Worm (Caenorhabditis elegans) whole organism, L3 larva: ENCODE data around the gene srg-62.

ENCODE experiments used
- ceh-16 ChIP-seq: sonication (generic microtip); optimal IDR thresholded peaks from 2 replicates; lab custom pipeline; 2017; ENCODE audit warnings: missing biosample characterization, missing genetic modification characterization
- daf-12 ChIP-seq: fragments of 150-350 bp; optimal IDR thresholded peaks from 2 replicates; lab custom pipeline; 2014; ENCODE audit warnings: missing biosample characterization, missing genetic modification reagents, missing genetic modification characterization
- elt-3 ChIP-seq, 3 experiments: fragments of 150-350 bp in 1 of 3; sonication (generic microtip) in 2 of 3; optimal IDR thresholded peaks; 2 replicates in 2 of 3; 4 replicates in 1 of 3; lab custom pipeline; 2014 to 2017; ENCODE audit warnings: missing biosample characterization in 3 of 3, missing genetic modification characterization in 3 of 3
- fkh-10 ChIP-seq: sonication (generic microtip); optimal IDR thresholded peaks from 2 replicates; lab custom pipeline; 2017; ENCODE audit warnings: missing biosample characterization, missing genetic modification reagents, missing genetic modification characterization
- lin-15B ChIP-seq: fragments of 150-350 bp; optimal IDR thresholded peaks from 2 replicates; lab custom pipeline; 2014; ENCODE audit warnings: missing biosample characterization, missing genetic modification characterization
- nhr-237 ChIP-seq: fragments of 150-350 bp; optimal IDR thresholded peaks from 2 replicates; lab custom pipeline; 2014; ENCODE audit warnings: missing biosample characterization, missing genetic modification characterization
- nhr-76 ChIP-seq: fragments of 150-350 bp; sonication (generic microtip); optimal IDR thresholded peaks from 5 replicates; lab custom pipeline; 2014; ENCODE audit warnings: missing biosample characterization, missing genetic modification characterization
- nhr-77 ChIP-seq: fragments of 150-350 bp; optimal IDR thresholded peaks from 2 replicates; lab custom pipeline; 2014; ENCODE audit warnings: missing biosample characterization, missing genetic modification characterization
- pha-4 ChIP-seq: fragments of 150-350 bp; optimal IDR thresholded peaks from 2 replicates; lab custom pipeline; 2014; ENCODE audit warnings: missing biosample characterization, missing genetic modification reagents, missing genetic modification characterization
- pqm-1 ChIP-seq: fragments of 150-350 bp; optimal IDR thresholded peaks from 2 replicates; lab custom pipeline; 2017; ENCODE audit warnings: missing biosample characterization, missing genetic modification characterization, inconsistent platforms
- unc-62 ChIP-seq: fragments of 150-350 bp; sonication (generic microtip); optimal IDR thresholded peaks from 4 replicates; lab custom pipeline; 2014; ENCODE audit warnings: missing biosample characterization, missing genetic modification reagents, missing genetic modification characterization
- ztf-11 ChIP-seq: fragments of 150-350 bp; optimal IDR thresholded peaks from 2 replicates; lab custom pipeline; 2014; ENCODE audit warnings: missing biosample characterization, missing genetic modification characterization
- ztf-4 ChIP-seq: fragments of 150-350 bp; optimal IDR thresholded peaks from 2 replicates; lab custom pipeline; 2014; ENCODE audit warnings: missing biosample characterization, missing genetic modification characterization

DNA sequence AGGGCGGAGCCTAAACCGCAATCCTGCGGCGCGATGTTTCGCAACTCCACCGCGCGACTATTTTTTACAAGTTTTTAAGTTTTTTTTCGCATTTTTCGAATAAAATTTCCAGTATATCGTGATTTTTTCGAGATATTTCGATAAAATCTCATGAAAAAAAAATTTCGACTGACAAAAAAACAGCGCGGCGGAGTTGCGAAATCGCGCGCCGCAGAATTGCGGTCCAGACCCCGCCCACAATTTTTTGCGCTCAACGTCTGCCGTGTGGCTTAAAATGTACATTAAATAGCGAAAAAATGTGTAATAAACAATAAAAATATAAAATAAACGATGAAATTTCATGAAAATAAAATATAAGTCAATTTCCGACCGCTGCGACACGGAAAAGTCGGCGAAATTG, 44.5 kb downstream of the srg-62 start:
- no peak for TF ChIP-seq pqm-1 (tag; lab: Kevin White, UChicago)
- no peak for TF ChIP-seq lin-15B
- TF ChIP-seq nhr-76 (tag; lab: Kevin White, UChicago), result no peak
- no peak for TF ChIP-seq fkh-10 (GFP tag; lab: Kevin White, UChicago)
- TF ChIP-seq nhr-77, result no peak
- TF ChIP-seq pha-4 (tag; lab: Kevin White, UChicago), result no peak
- no peak for TF ChIP-seq elt-3 (tag; optimal IDR thresholded peaks at IDR 0.05; lab: Kevin White, UChicago)
- TF ChIP-seq daf-12, result no peak
- TF ChIP-seq ceh-16, result no peak
- TF ChIP-seq unc-62 (GFP tag; lab: Kevin White, UChicago), result no peak
- no peak for TF ChIP-seq ztf-4 (tag; lab: Kevin White, UChicago)
- no peak for TF ChIP-seq ztf-11
- TF ChIP-seq nhr-237 (tag; lab: Kevin White, UChicago), result no peak
